Fruit fly (Drosophila melanogaster) whole organism, pupa: ENCODE results near the gene Act5C.

Experiments used
- CG10348 ChIP-seq: fragments of 200-800 bp; sonication (Bioruptor generic); IDR thresholded peaks from 2 replicates; pipeline ENCODE4 v1.3.6; 2022; ENCODE audit warnings: missing biosample characterization, missing genetic modification characterization
- CG12605 ChIP-seq: fragments of 200-800 bp; sonication (Bioruptor generic); IDR thresholded peaks from 2 replicates; pipeline ENCODE4 v1.3.6; 2022; ENCODE audit warnings: missing biosample characterization, missing genetic modification characterization
- CG13204 ChIP-seq: fragments of 200-800 bp; sonication (Bioruptor generic); optimal IDR thresholded peaks from 2 replicates; lab custom pipeline; 2018; ENCODE audit warnings: missing biosample characterization, mild to moderate bottlenecking, missing genetic modification characterization, moderate library complexity
- CG14655 ChIP-seq: fragments of 200-800 bp; sonication (Bioruptor generic); optimal IDR thresholded peaks from 3 replicates; lab custom pipeline; 2017; ENCODE audit warnings: mild to moderate bottlenecking, missing biosample characterization, missing genetic modification reagents, missing genetic modification characterization
- CG15710 ChIP-seq: fragments of 200-800 bp; sonication (Bioruptor generic); optimal IDR thresholded peaks from 2 replicates; lab custom pipeline; 2018; ENCODE audit warnings: missing biosample characterization, mild to moderate bottlenecking, missing genetic modification characterization, moderate library complexity
- CG17806 ChIP-seq: fragments of 200-800 bp; sonication (Bioruptor generic); optimal IDR thresholded peaks from 2 replicates; lab custom pipeline; 2018; ENCODE audit warnings: missing biosample characterization, mild to moderate bottlenecking, missing genetic modification characterization, moderate library complexity
- CG32121 ChIP-seq: fragments of 200-800 bp; sonication (Bioruptor generic); IDR thresholded peaks from 2 replicates; pipeline ENCODE4 v1.3.6; 2022; ENCODE audit warnings: missing biosample characterization, missing genetic modification characterization
- CG34367 ChIP-seq: fragments of 200-800 bp; sonication (Bioruptor generic); optimal IDR thresholded peaks from 2 replicates; lab custom pipeline; 2018; ENCODE audit warnings: missing biosample characterization, mild to moderate bottlenecking, missing genetic modification characterization
- CG4496 ChIP-seq: fragments of 200-800 bp; sonication (Bioruptor generic); IDR thresholded peaks from 3 replicates; pipeline ENCODE4 v1.3.6; 2022; ENCODE audit warnings: missing biosample characterization, missing genetic modification characterization
- CG8159 ChIP-seq: fragments of 200-800 bp; sonication (Bioruptor generic); optimal IDR thresholded peaks from 3 replicates; lab custom pipeline; 2018; ENCODE audit warnings: missing biosample characterization, mild to moderate bottlenecking, missing genetic modification characterization, moderate library complexity
- CG8301 ChIP-seq: fragments of 200-800 bp; sonication (Bioruptor generic); optimal IDR thresholded peaks from 2 replicates; lab custom pipeline; 2018; ENCODE audit warnings: missing biosample characterization, mild to moderate bottlenecking, missing genetic modification characterization
- CG9948 ChIP-seq: fragments of 200-800 bp; sonication (Bioruptor generic); optimal IDR thresholded peaks from 2 replicates; lab custom pipeline; 2018; ENCODE audit warnings: missing biosample characterization, mild to moderate bottlenecking, missing genetic modification characterization, moderate library complexity
- D1 ChIP-seq: fragments of 200-800 bp; sonication (Bioruptor generic); optimal IDR thresholded peaks from 2 replicates; lab custom pipeline; 2018; ENCODE audit warnings: missing biosample characterization, mild to moderate bottlenecking, missing genetic modification characterization, moderate library complexity
- EcR ChIP-seq: fragments of 200-800 bp; sonication (Bioruptor generic); optimal IDR thresholded peaks from 3 replicates; lab custom pipeline; 2019; ENCODE audit warnings: missing biosample characterization, missing genetic modification characterization, mild to moderate bottlenecking, moderate library complexity, missing genetic modification reagents
- Ets98B ChIP-seq: fragments of 200-800 bp; sonication (Bioruptor generic); IDR thresholded peaks from 2 replicates; pipeline ENCODE4 v1.3.6; 2022; ENCODE audit warnings: missing biosample characterization, missing genetic modification characterization
- Pif1A ChIP-seq: fragments of 200-800 bp; sonication (Bioruptor generic); optimal IDR thresholded peaks from 3 replicates; lab custom pipeline; 2016; ENCODE audit warnings: missing biosample characterization, missing genetic modification characterization
- Pif1B ChIP-seq: fragments of 200-800 bp; sonication (Bioruptor generic); optimal IDR thresholded peaks from 3 replicates; lab custom pipeline; 2016; ENCODE audit warnings: missing biosample characterization, missing genetic modification characterization
- Snoo ChIP-seq: fragments of 200-800 bp; sonication (Bioruptor generic); optimal IDR thresholded peaks from 3 replicates; lab custom pipeline; 2017; ENCODE audit warnings: missing biosample characterization, mild to moderate bottlenecking, missing genetic modification characterization, inconsistent platforms
- fd96Ca ChIP-seq: fragments of 200-800 bp; sonication (Bioruptor generic); IDR thresholded peaks from 3 replicates; pipeline ENCODE4 v1.3.6; 2022; ENCODE audit warnings: missing biosample characterization, missing genetic modification characterization
- gl ChIP-seq: fragments of 200-800 bp; sonication (Bioruptor generic); optimal IDR thresholded peaks from 2 replicates; lab custom pipeline; 2018; ENCODE audit warnings: missing biosample characterization, mild to moderate bottlenecking, missing genetic modification characterization
- rn ChIP-seq: fragments of 200-800 bp; sonication (Bioruptor generic); IDR thresholded peaks from 2 replicates; pipeline ENCODE4 v1.3.6; 2022; ENCODE audit warnings: missing biosample characterization, missing genetic modification characterization

Act5C gene

dm6 chrX:5868795-5869194, 31.9 kb upstream of the Act5C start, which contains the start of gene CG15764:
Gene CG15764, plus strand, starts transcription at chrX:5869095.
- no peak for TF ChIP-seq fd96Ca (GFP tag; lab: Robert Waterston, UW)
- no peak for TF ChIP-seq CG4496 (GFP tag; lab: Robert Waterston, UW)
- TF ChIP-seq rn (GFP tag; lab: Robert Waterston, UW) = no peak
- no peak for TF ChIP-seq EcR
- no peak for TF ChIP-seq CG17806 (tag; lab: Kevin White, UChicago)
- no peak for TF ChIP-seq Pif1B
- TF ChIP-seq Ets98B = no peak
- no peak for TF ChIP-seq Pif1A (GFP tag; lab: Kevin White, UChicago)

- TF ChIP-seq CG32121 (no peak), CG17806 (tag; lab: Kevin White, UChicago) (peak; percentile 9)
Measured at dm6 chrX:5873164-5873563, 27.5 kb upstream of the Act5C start, which contains the start of gene GAA1. Gene GAA1, minus strand, starts transcription at chrX:5873357.

dm6 chrX:5876584-5876983, 24.1 kb upstream of the Act5C start, which contains the start of gene mof:
Gene mof, minus strand, starts transcription at chrX:5876853.
- TF ChIP-seq CG34367 (no peak), Pif1B (no peak), CG14655 (GFP tag; lab: Kevin White, UChicago) (no peak), CG32121 (no peak)

dm6 chrX:5879543-5879943, 21.1 kb upstream of the Act5C start, which contains the start of the genes Usp30 and CG16721:
Gene Usp30, minus strand, starts transcription at chrX:5879787.
Gene CG16721, plus strand, starts transcription at chrX:5879869.
- TF ChIP-seq CG8159 (tag; lab: Kevin White, UChicago) = peak; percentile 22
- no peak for TF ChIP-seq CG8301 (tag; lab: Kevin White, UChicago)
- TF ChIP-seq CG14655 (GFP tag; lab: Kevin White, UChicago) = no peak
- TF ChIP-seq CG4496 (GFP tag; lab: Robert Waterston, UW) = peak; percentile 54; the same call in 2 of the 3 replicates
- TF ChIP-seq CG13204 (GFP tag; lab: Kevin White, UChicago) = no peak
- TF ChIP-seq CG32121 = peak; percentile 48; the same call in 1 of the 2 replicates
- TF ChIP-seq Snoo (tag; lab: Kevin White, UChicago) = peak; percentile 13
- 0 out of 3 replicates have a peak, but pooled peaks have one; percentile 21 for TF ChIP-seq fd96Ca (GFP tag; lab: Robert Waterston, UW)
- TF ChIP-seq CG15710 (tag; lab: Kevin White, UChicago) = peak; percentile 24
- TF ChIP-seq rn (GFP tag; lab: Robert Waterston, UW) = no peak

- TF ChIP-seq CG12605 (peak; percentile 72), Pif1B (peak; percentile 86), CG8301 (tag; lab: Kevin White, UChicago) (peak; percentile 82), CG13204 (GFP tag; lab: Kevin White, UChicago) (no peak), CG4496 (GFP tag; lab: Robert Waterston, UW) (peak; percentile 81), CG8159 (tag; lab: Kevin White, UChicago) (peak; percentile 79), CG15710 (tag; lab: Kevin White, UChicago) (peak; percentile 76), CG9948 (tag; lab: Kevin White, UChicago) (peak; percentile 74), fd96Ca (GFP tag; lab: Robert Waterston, UW) (peak; percentile 73; the same call in 2 of the 3 replicates), Ets98B (peak; percentile 80), Pif1A (GFP tag; lab: Kevin White, UChicago) (peak; percentile 77), CG34367 (peak; percentile 68), CG17806 (tag; lab: Kevin White, UChicago) (peak; percentile 80), D1 (no peak), CG10348 (GFP tag; lab: Robert Waterston, UW) (peak; percentile 73), CG32121 (peak; percentile 79), rn (GFP tag; lab: Robert Waterston, UW) (peak; percentile 60; the same call in 1 of the 2 replicates), Snoo (tag; lab: Kevin White, UChicago) (peak; percentile 72), gl (tag; lab: Kevin White, UChicago) (peak; percentile 60), EcR (peak; percentile 48), CG14655 (GFP tag; lab: Kevin White, UChicago) (no peak)
- TF ChIP-seq, all 21 proteins: peak for 18
Measured at dm6 chrX:5880139-5880924, 20.3 kb upstream of the Act5C start.

dm6 chrX:5883394-5883793, 17.3 kb upstream of the Act5C start:
- no peak for TF ChIP-seq CG32121
- TF ChIP-seq CG13204 (GFP tag; lab: Kevin White, UChicago) = no peak
- 0 out of 3 replicates have a peak, but pooled peaks have one; percentile 30 for TF ChIP-seq CG4496 (GFP tag; lab: Robert Waterston, UW)
- TF ChIP-seq CG10348 (GFP tag; lab: Robert Waterston, UW) = no peak

- no peak for TF ChIP-seq CG12605
- no peak for TF ChIP-seq rn (GFP tag; lab: Robert Waterston, UW)
- no peak for TF ChIP-seq CG9948 (tag; lab: Kevin White, UChicago)
- TF ChIP-seq Snoo (tag; lab: Kevin White, UChicago) = no peak
- TF ChIP-seq EcR = no peak
- TF ChIP-seq CG15710 (tag; lab: Kevin White, UChicago) = no peak
- no peak for TF ChIP-seq CG32121
- no peak for TF ChIP-seq gl (tag; lab: Kevin White, UChicago)
- no peak for TF ChIP-seq Pif1A (GFP tag; lab: Kevin White, UChicago)
- no peak for TF ChIP-seq Ets98B
- no peak for TF ChIP-seq CG17806 (tag; lab: Kevin White, UChicago)
- TF ChIP-seq CG14655 (GFP tag; lab: Kevin White, UChicago) = no peak
- no peak for TF ChIP-seq CG8301 (tag; lab: Kevin White, UChicago)
Measured at dm6 chrX:5884294-5884693, 16.4 kb upstream of the Act5C start.
